Worm (Caenorhabditis elegans) whole organism, L4 larva: Measurements from ENCODE around the gene inf-1.
A peak's percentile ranks its signal among the peaks of the same experiment; 100 is the strongest.

Experiments
- F44E2.7 ChIP-seq: fragments of 200-800 bp; sonication (Bioruptor generic); IDR thresholded peaks from 2 replicates; pipeline ENCODE4 v2.1.2; 2022; ENCODE audit warnings: missing genetic modification characterization, missing compliant biosample characterization
- ama-1 ChIP-seq: fragments of 150-350 bp; optimal IDR thresholded peaks from 2 replicates; lab custom pipeline; 2014; ENCODE audit warnings: inconsistent platforms, mixed read lengths
- daf-12 ChIP-seq: fragments of 150-350 bp; optimal IDR thresholded peaks from 2 replicates; lab custom pipeline; 2014; ENCODE audit warnings: missing biosample characterization, missing genetic modification reagents, missing genetic modification characterization
- dmd-9 ChIP-seq: fragments of 200-800 bp; sonication (Bioruptor generic); IDR thresholded peaks from 2 replicates; pipeline ENCODE4 v1.3.6; 2022; ENCODE audit warnings: missing genetic modification reagents, missing genetic modification characterization, missing compliant biosample characterization
- dve-1 ChIP-seq: sonication (generic microtip); optimal IDR thresholded peaks from 2 replicates; lab custom pipeline; 2017; ENCODE audit warnings: antibody characterized with exemption, mild to moderate bottlenecking, missing genetic modification characterization, missing compliant biosample characterization; ENCODE audit not compliant: insufficient read depth
- jun-1 ChIP-seq: fragments of 150-350 bp; optimal IDR thresholded peaks from 2 replicates; lab custom pipeline; 2014; ENCODE audit warnings: missing biosample characterization, missing genetic modification reagents, missing genetic modification characterization
- lir-3 ChIP-seq: sonication (generic microtip); optimal IDR thresholded peaks from 2 replicates; lab custom pipeline; 2016; ENCODE audit warnings: mild to moderate bottlenecking, missing genetic modification characterization, missing compliant biosample characterization
- spr-3 ChIP-seq: fragments of 200-800 bp; sonication (Bioruptor generic); optimal IDR thresholded peaks from 2 replicates; lab custom pipeline; 2018; ENCODE audit warnings: mild to moderate bottlenecking, missing genetic modification characterization, missing compliant biosample characterization
- unc-130 ChIP-seq: sonication (generic microtip); optimal IDR thresholded peaks from 2 replicates; lab custom pipeline; 2016; ENCODE audit warnings: missing genetic modification reagents, missing genetic modification characterization, missing compliant biosample characterization
- unc-39 ChIP-seq: sonication (generic microtip); optimal IDR thresholded peaks from 2 replicates; lab custom pipeline; 2017; ENCODE audit warnings: missing biosample characterization, missing genetic modification characterization
- unc-62 ChIP-seq, 3 experiments: fragments of 150-350 bp in 1 of 3; sonication (generic microtip); optimal IDR thresholded peaks in 2 of 3; peaks in 1 of 3; 1 replicate in 1 of 3; 2 replicates in 2 of 3; lab custom pipeline; 2014 to 2017; ENCODE audit warnings: missing biosample characterization in 3 of 3, missing genetic modification characterization in 3 of 3, missing genetic modification reagents in 3 of 3, missing genotype in 1 of 3

DNA sequence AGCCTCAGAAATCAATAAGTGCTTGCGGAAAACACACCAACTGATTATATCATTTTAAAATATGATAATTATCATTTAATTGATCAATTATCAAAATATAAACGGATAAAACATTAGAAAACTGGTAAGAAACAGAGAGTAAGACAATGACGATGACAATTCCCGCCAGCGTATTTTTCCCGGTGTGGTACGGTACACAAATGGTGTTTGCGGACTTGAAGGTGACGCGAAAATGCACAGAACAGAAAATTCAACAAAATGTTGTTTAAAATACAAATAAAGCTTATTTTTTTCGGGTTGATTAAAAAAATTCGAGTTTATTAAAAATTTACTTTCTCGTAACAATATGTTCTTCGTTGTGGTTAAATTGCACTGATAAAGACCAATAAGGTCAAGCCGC, 31.2 kb downstream of the inf-1 start:
- TF ChIP-seq unc-130 (GFP tag; lab: Kevin White, UChicago) (peak; percentile 77), spr-3 (no peak), unc-39 (no peak), lir-3 (tag; lab: Kevin White, UChicago) (no peak), ama-1 (lab: Kevin White, UChicago) (no peak), dve-1 (tag; lab: Kevin White, UChicago) (peak; percentile 57), jun-1 (tag; lab: Kevin White, UChicago) (no peak), unc-62 (GFP tag; optimal IDR thresholded peaks at IDR 0.05 in 1 of 2; lab: Kevin White, UChicago) (no peak), unc-62 (tag; optimal IDR thresholded peaks at IDR 0.05; lab: Kevin White, UChicago) (no peak), F44E2.7 (GFP tag; lab: Robert Waterston, UW) (no peak), daf-12 (tag; lab: Kevin White, UChicago) (no peak), dmd-9 (no peak)
